Worm (Caenorhabditis elegans): ENCODE results near the gene C14C10.2.

C14C10.2 gene

DNA sequence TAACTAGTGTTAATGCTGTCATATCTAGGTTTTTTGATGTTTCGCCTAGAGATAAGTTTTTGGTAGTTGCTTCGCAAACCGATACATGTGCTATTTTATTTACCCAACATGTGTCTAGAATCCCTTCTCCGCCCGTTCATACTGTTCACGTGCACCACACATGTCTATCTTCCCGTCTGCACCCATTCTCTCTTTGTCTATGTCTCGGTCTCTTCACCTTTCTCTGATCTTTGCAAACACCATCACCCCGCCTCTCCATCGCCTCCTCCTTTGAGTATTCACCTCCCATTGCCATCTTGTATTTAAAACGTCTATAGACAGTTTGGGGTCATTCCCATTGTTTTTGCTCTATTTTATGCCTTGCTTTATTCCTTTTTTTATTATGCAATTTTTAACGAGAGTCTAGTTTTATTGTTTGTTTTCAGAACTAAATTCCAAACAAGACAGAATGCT is 45.0 kb upstream of the C14C10.2 start, which contains the start of gene F56H9.2:
F56H9.2 (plus strand) TSS at position 426 of the 453 bp plus-strand sequence.
- TF ChIP-seq nhr-76 (tag; optimal IDR thresholded peaks at IDR 0.05) (no peak), snu-23 (GFP tag; optimal IDR thresholded peaks at IDR 0.05) (no peak), tlp-1 (tag; optimal IDR thresholded peaks at IDR 0.05) (no peak), mdl-1 (tag; optimal IDR thresholded peaks at IDR 0.05) (peak in 1 of 2 experiments; percentile 96), lin-35 (GFP tag; optimal IDR thresholded peaks at IDR 0.05) (peak; percentile 43 to 83), efl-1 (optimal IDR thresholded peaks at IDR 0.05) (peak; percentile 44 to 46), efl-1 (GFP tag; optimal IDR thresholded peaks at IDR 0.05 in 1 of 2) (peak; percentile 14 to 92), unc-62 (GFP tag; optimal IDR thresholded peaks at IDR 0.05) (no peak), blmp-1 (tag; optimal IDR thresholded peaks at IDR 0.05) (peak; percentile 76), snpc-4 (tag; optimal IDR thresholded peaks at IDR 0.05) (no peak), unc-98 (GFP tag; IDR thresholded peaks at IDR 0.05) (no peak), mef-2 (tag; optimal IDR thresholded peaks at IDR 0.05) (peak; percentile 26), fkh-4 (tag; optimal IDR thresholded peaks at IDR 0.05; ENCODE audit: borderline replicate concordance) (no peak), sup-37 (GFP tag; optimal IDR thresholded peaks at IDR 0.05) (peak; percentile 24), ztf-4 (tag; optimal IDR thresholded peaks at IDR 0.05) (peak; percentile 4), isw-1 (GFP tag; IDR thresholded peaks at IDR 0.05) (0 out of 2 replicates have a peak, but pooled peaks have one; percentile 2), sox-4 (tag; optimal IDR thresholded peaks at IDR 0.05) (no peak), grh-1 (GFP tag; IDR thresholded peaks at IDR 0.05) (peak; percentile 69), C34B4.2 (tag; optimal IDR thresholded peaks at IDR 0.05) (no peak), C04F5.9 (tag; optimal IDR thresholded peaks at IDR 0.05) (no peak), fos-1 (tag; optimal IDR thresholded peaks at IDR 0.05) (peak; percentile 13), nhr-20 (tag; optimal IDR thresholded peaks at IDR 0.05) (peak; percentile 98), Y116A8C.19 (tag; optimal IDR thresholded peaks at IDR 0.05; ENCODE audit: borderline replicate concordance) (no peak), swsn-7 (tag; optimal IDR thresholded peaks at IDR 0.05) (peak; percentile 74), lin-14 (GFP tag; optimal IDR thresholded peaks at IDR 0.05) (peak; percentile 96), fkh-8 (tag; optimal IDR thresholded peaks at IDR 0.05) (no peak), ets-5 (GFP tag; IDR thresholded peaks at IDR 0.05) (no peak), ceh-90 (tag; optimal IDR thresholded peaks at IDR 0.05) (no peak), nhr-11 (tag; optimal IDR thresholded peaks at IDR 0.05) (no peak), ztf-11 (tag; optimal IDR thresholded peaks at IDR 0.05) (peak in 1 of 2 experiments; percentile 27), zag-1 (tag; optimal IDR thresholded peaks at IDR 0.05) (no peak), nhr-71 (tag; optimal IDR thresholded peaks at IDR 0.05) (peak; percentile 95), nhr-47 (tag; optimal IDR thresholded peaks at IDR 0.05) (peak; percentile 70), lir-3 (tag; optimal IDR thresholded peaks at IDR 0.05; ENCODE audit: poor library complexity) (peak; percentile 46), hpl-2 (GFP tag; optimal IDR thresholded peaks at IDR 0.05) (no peak), aha-1 (tag; optimal IDR thresholded peaks at IDR 0.05) (no peak), ceh-63 (GFP tag; optimal IDR thresholded peaks at IDR 0.05) (no peak), egl-27 (tag; optimal IDR thresholded peaks at IDR 0.05) (peak; percentile 66 to 72), alr-1 (tag; optimal IDR thresholded peaks at IDR 0.05; ENCODE audit: borderline replicate concordance) (no peak), nhr-85 (tag) (peak; percentile 98), egl-13 (tag; optimal IDR thresholded peaks at IDR 0.05) (no peak), mep-1 (tag; optimal IDR thresholded peaks at IDR 0.05) (peak; percentile 72), ceh-8 (GFP tag; optimal IDR thresholded peaks at IDR 0.05) (no peak), nhr-90 (tag; optimal IDR thresholded peaks at IDR 0.05; ENCODE audit: poor library complexity) (peak; percentile 81), nhr-12 (tag; optimal IDR thresholded peaks at IDR 0.05) (no peak), ceh-82 (tag; optimal IDR thresholded peaks at IDR 0.05) (peak in 2 of 3 experiments; percentile 7 to 51), pqm-1 (tag; optimal IDR thresholded peaks at IDR 0.05) (peak; percentile 42), unc-30 (tag; optimal IDR thresholded peaks at IDR 0.05) (no peak), aly-2 (tag; optimal IDR thresholded peaks at IDR 0.05) (no peak), nhr-84 (tag; optimal IDR thresholded peaks at IDR 0.05) (no peak), pag-3 (tag; optimal IDR thresholded peaks at IDR 0.05; ENCODE audit: borderline replicate concordance, insufficient read depth) (no peak), pax-3 (tag; optimal IDR thresholded peaks at IDR 0.05) (peak; percentile 83), rnt-1 (tag; optimal IDR thresholded peaks at IDR 0.05) (peak; percentile 88)

Data from whole organism, L1 larva.